Fruit fly (Drosophila melanogaster): ENCODE data around the gene Reph.

Reph gene

DNA sequence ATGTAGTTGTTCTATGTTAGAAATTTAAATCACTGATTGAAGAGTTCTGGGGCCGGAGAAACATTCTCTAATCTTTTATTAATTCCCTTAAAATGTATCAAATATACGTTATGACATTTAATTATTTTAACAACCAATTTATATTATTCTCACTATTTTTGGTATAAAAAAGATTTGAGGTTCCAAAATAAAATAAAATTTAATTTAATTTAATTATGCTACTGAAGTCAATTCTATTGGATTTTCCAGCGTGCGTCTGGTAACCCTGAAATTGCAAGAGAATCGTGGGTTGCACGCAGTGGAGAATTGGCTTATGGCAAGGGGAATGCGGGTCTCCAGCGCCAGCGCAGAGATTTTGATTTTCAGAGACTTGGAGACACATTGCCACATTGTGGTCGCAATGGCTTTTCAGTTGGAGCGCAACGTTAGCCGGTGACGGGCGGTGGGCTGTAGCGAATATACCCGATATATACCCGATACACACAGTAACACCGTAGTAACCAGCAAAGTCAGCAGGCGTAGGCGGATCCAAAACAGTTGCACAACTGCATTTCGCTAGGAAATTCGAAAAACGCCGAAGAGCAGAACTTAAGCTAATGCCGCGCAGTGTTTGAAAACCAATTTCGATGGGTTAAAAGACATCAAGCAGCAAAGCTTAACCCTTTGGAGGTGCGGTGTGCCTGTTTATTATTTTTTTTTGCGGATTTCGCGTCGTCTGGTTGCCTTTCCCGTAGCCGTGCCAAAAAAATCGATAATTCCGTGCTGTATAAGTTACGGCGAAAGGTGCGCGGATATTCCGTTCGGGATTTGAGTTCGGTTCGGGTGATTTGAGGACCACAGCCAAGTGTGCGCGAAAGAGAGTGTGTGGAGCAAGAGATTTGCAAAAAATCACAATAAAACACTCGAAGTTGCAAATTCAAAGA is 2.2 kb downstream of the Reph start (continued):
- TF ChIP-seq CG15269 (tag; optimal IDR thresholded peaks at IDR 0.05) = peak; percentile 25
- no peak for TF ChIP-seq scrt (GFP tag; optimal IDR thresholded peaks at IDR 0.05)
- TF ChIP-seq CG11456 (GFP tag; IDR thresholded peaks at IDR 0.05) = peak; percentile 19; the same call in 1 of the 3 replicates

DNA sequence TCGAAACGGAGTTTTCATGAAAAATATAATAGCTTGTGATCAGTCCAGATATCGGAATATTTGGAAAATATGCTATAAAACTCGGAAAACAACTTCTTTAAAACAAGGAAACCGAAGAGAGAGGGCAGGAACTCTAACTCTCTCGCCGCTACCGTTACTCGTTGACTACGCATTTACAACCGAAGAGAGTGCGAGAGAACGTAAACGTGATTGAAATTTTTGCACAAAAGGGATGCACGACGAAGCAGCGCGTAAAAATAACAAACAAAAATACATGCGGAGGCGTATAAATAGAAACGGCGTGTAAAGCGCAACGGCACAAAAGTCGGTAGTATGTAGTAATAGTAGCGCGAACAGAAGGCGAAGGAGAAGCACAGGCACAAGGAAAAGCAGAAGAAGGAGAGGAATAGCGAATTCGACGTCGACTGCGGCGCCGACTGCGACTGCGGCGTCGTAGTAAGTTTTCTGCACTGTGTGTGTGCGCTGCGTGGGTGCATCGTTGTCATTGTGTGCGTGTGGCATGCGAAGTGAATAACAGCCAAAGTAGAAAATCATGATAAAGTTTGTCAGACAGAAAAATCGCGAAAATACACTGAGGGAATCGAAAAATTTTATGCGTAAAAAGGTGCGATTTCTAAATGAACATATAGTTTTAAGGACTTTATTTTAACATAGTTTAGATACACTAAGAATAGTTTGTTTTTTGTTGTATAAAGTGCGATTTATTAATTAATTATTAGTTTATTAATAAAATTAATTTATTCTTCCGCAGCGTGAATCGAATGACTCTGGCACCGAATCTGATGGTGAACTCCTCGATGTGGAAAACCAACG is 3.1 kb downstream of the Reph start:
- TF ChIP-seq CG13424 (tag; optimal IDR thresholded peaks at IDR 0.05) (no peak), CG3847 (GFP tag; IDR thresholded peaks at IDR 0.05) (no peak), CG30431 (GFP tag; optimal IDR thresholded peaks at IDR 0.05) (no peak), CG12155 (GFP tag; optimal IDR thresholded peaks at IDR 0.05) (peak; percentile 1), sr (GFP tag; IDR thresholded peaks at IDR 0.05) (peak; percentile 63; the same call in 2 of the 3 replicates), Adf1 (GFP tag; IDR thresholded peaks at IDR 0.05) (peak; percentile 83), Drgx (GFP tag; IDR thresholded peaks at IDR 0.05) (peak; percentile 70; the same call in 1 of the 2 replicates), Deaf1 (tag; optimal IDR thresholded peaks at IDR 0.05) (peak; percentile 73), Side (GFP tag; optimal IDR thresholded peaks at IDR 0.05) (no peak), CG15479 (GFP tag; optimal IDR thresholded peaks at IDR 0.05) (peak; percentile 80), psq (GFP tag; optimal IDR thresholded peaks at IDR 0.05) (peak; percentile 88), CG17802 (tag; optimal IDR thresholded peaks at IDR 0.05) (no peak), CG18599 (GFP tag; optimal IDR thresholded peaks at IDR 0.05) (no peak), nerfin-1 (tag; optimal IDR thresholded peaks at IDR 0.05) (peak; percentile 94), Med (GFP tag) (peak; percentile 57), CG10321 (GFP tag; IDR thresholded peaks at IDR 0.05) (no peak), zf30C (GFP tag; optimal IDR thresholded peaks at IDR 0.05) (peak; percentile 3), pros (GFP tag; optimal IDR thresholded peaks at IDR 0.05) (peak; percentile 44), ci (GFP tag; IDR thresholded peaks at IDR 0.05) (peak; percentile 51; the same call in 2 of the 3 replicates), tll (GFP tag; optimal IDR thresholded peaks at IDR 0.05) (peak in 1 of 2 experiments; percentile 0), unpg (GFP tag; optimal IDR thresholded peaks at IDR 0.05) (no peak), CG3163 (GFP tag; optimal IDR thresholded peaks at IDR 0.05) (peak; percentile 19), D (optimal IDR thresholded peaks at IDR 0.05) (peak; percentile 43), D (GFP tag; optimal IDR thresholded peaks at IDR 0.05) (no peak), cg (GFP tag; optimal IDR thresholded peaks at IDR 0.05) (peak; percentile 40), Trl (optimal IDR thresholded peaks at IDR 0.05) (peak; percentile 58 to 71), Trl (GFP tag; optimal IDR thresholded peaks at IDR 0.05) (no peak)

DNA sequence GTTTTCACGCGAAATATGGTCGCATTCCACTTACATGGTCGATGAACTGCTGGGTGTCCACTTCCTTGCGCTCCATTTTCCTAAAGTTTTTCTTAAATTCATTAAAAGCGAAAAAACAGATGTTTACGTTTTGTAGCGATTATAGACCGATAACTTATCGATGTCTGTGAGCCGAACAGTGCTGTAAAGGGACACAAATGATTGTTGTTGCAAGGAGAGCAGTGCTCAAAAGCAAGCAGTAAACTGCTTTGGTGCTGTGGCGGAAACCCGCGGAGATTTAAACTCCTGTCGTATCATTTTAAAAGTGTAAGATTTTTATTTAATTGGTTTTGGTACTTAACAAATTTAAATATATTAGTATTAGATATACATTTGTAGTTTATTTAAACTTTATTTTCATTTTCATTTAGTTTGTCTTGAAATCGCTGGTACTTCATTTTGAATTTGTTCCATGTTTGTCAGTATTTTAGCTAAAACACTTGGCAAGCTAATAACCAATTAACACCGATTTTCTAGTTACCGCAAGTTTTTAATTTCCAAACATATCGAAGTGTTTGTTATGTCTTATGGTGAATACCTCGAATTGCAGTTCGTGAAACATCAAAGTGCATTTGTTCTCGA is 10.0 kb downstream of the Reph start, which contains the start of gene CG3407:
Gene CG3407, minus strand, starts transcription at position 156 of the 621 bp plus-strand sequence.
- TF ChIP-seq unc-4 (GFP tag; IDR thresholded peaks at IDR 0.05; ENCODE audit: partially characterized antibody) = peak; percentile 68
- peak; percentile 82 for TF ChIP-seq gro (GFP tag; optimal IDR thresholded peaks at IDR 0.05)
- TF ChIP-seq gfzf (GFP tag; optimal IDR thresholded peaks at IDR 0.05) = peak; percentile 29
- no peak for TF ChIP-seq CG1792 (GFP tag; optimal IDR thresholded peaks at IDR 0.05)
- TF ChIP-seq cato (GFP tag; optimal IDR thresholded peaks at IDR 0.05; ENCODE audit: borderline replicate concordance) = no peak
- TF ChIP-seq bcd (GFP tag; optimal IDR thresholded peaks at IDR 0.05) = peak; percentile 22
- TF ChIP-seq CHES-1-like (GFP tag; optimal IDR thresholded peaks at IDR 0.05) = peak; percentile 83
- TF ChIP-seq Sox100B (GFP tag; optimal IDR thresholded peaks at IDR 0.05) = no peak
- no peak for TF ChIP-seq cas (GFP tag; IDR thresholded peaks at IDR 0.05)
- peak; percentile 68 for TF ChIP-seq Scr (GFP tag; IDR thresholded peaks at IDR 0.05; ENCODE audit: partially characterized antibody)
- no peak for TF ChIP-seq ase (GFP tag; IDR thresholded peaks at IDR 0.05)
- TF ChIP-seq Dad (GFP tag; optimal IDR thresholded peaks at IDR 0.05) = no peak
- peak; percentile 57 for TF ChIP-seq tna (GFP tag; IDR thresholded peaks at IDR 0.05; ENCODE audit: partially characterized antibody)
- TF ChIP-seq CG14667 (GFP tag; IDR thresholded peaks at IDR 0.05) = no peak
- peak; percentile 16 for TF ChIP-seq ems (GFP tag; optimal IDR thresholded peaks at IDR 0.05)
